Fruit fly (Drosophila melanogaster) whole organism, wandering third instar larva: ENCODE measurements around the gene hiro.

Experiments
- Abd-B ChIP-seq: fragments of >200 bp; optimal IDR thresholded peaks from 2 replicates; lab custom pipeline; 2017; ENCODE audit warnings: missing biosample characterization, missing genetic modification characterization
- CG32264 ChIP-seq: fragments of 200-800 bp; sonication (Bioruptor generic); optimal IDR thresholded peaks from 2 replicates; lab custom pipeline; 2016; ENCODE audit warnings: missing biosample characterization, missing genetic modification characterization
- CG9705 ChIP-seq: fragments of 200-800 bp; sonication (Bioruptor generic); optimal IDR thresholded peaks from 2 replicates; lab custom pipeline; 2018; ENCODE audit warnings: missing biosample characterization, mild to moderate bottlenecking, missing genetic modification characterization
- CrebA ChIP-seq: fragments of 200-800 bp; sonication (Bioruptor generic); optimal IDR thresholded peaks from 2 replicates; lab custom pipeline; 2016; ENCODE audit warnings: missing biosample characterization, mild to moderate bottlenecking, missing genetic modification characterization, borderline replicate concordance
- Dfd ChIP-seq: fragments of >200 bp; optimal IDR thresholded peaks from 2 replicates; lab custom pipeline; 2017; ENCODE audit warnings: missing biosample characterization, missing genetic modification characterization
- Dif ChIP-seq: fragments of 200-275, 200-300 bp; sonication (Bioruptor generic); optimal IDR thresholded peaks from 2 replicates; lab custom pipeline; 2018; ENCODE audit warnings: missing biosample characterization, missing genetic modification characterization; ENCODE audit not compliant: partially characterized antibody
- GATAd ChIP-seq: sonication (Bioruptor generic); optimal IDR thresholded peaks from 2 replicates; lab custom pipeline; 2016; ENCODE audit warnings: missing biosample characterization, missing genetic modification characterization
- HLH106 ChIP-seq: fragments of 200-800 bp; optimal IDR thresholded peaks from 3 replicates; lab custom pipeline; 2019; ENCODE audit warnings: missing biosample characterization, mild to moderate bottlenecking, missing genetic modification characterization, moderate library complexity
- Hnf4 ChIP-seq: fragments of 200-800 bp; sonication (Bioruptor generic); optimal IDR thresholded peaks from 2 replicates; lab custom pipeline; 2016; ENCODE audit warnings: missing biosample characterization, mild to moderate bottlenecking, missing genetic modification characterization
- Hr78 ChIP-seq: fragments of >200 bp; optimal IDR thresholded peaks from 2 replicates; lab custom pipeline; 2017; ENCODE audit warnings: missing biosample characterization, missing genetic modification characterization
- Hr83 ChIP-seq: fragments of 200-300 bp; sonication (Bioruptor generic); optimal IDR thresholded peaks from 2 replicates; lab custom pipeline; 2016; ENCODE audit warnings: missing biosample characterization, mild to moderate bottlenecking, missing genetic modification characterization, moderate library complexity; ENCODE audit not compliant: poor library complexity, severe bottlenecking
- Jra ChIP-seq: sonication (Bioruptor generic); optimal IDR thresholded peaks from 2 replicates; lab custom pipeline; 2016; ENCODE audit warnings: missing biosample characterization, missing genetic modification characterization
- Mio ChIP-seq: sonication (Bioruptor generic); optimal IDR thresholded peaks from 2 replicates; lab custom pipeline; 2016; ENCODE audit warnings: missing biosample characterization, missing genetic modification characterization
- Myc ChIP-seq: fragments of >200 bp; optimal IDR thresholded peaks from 2 replicates; lab custom pipeline; 2017
- N ChIP-seq: fragments of >200 bp; optimal IDR thresholded peaks from 2 replicates; lab custom pipeline; 2018; ENCODE audit warnings: missing biosample characterization, missing external identifiers, missing genetic modification characterization
- OdsH ChIP-seq: fragments of 200-800 bp; sonication (Bioruptor generic); optimal IDR thresholded peaks from 2 replicates; lab custom pipeline; 2016; ENCODE audit warnings: missing biosample characterization, mild to moderate bottlenecking, missing genetic modification characterization
- Rel ChIP-seq, 2 experiments: fragments of 200-800 bp; sonication (Bioruptor generic) in 1 of 2; optimal IDR thresholded peaks; 2 replicates in 1 of 2; 3 replicates in 1 of 2; lab custom pipeline; 2016 to 2019; ENCODE audit warnings: mild to moderate bottlenecking in 2 of 2, missing biosample characterization in 2 of 2, missing genetic modification characterization in 2 of 2, moderate library complexity in 1 of 2
- Sp1 ChIP-seq: fragments of 200-800 bp; sonication (Bioruptor generic); optimal IDR thresholded peaks from 3 replicates; lab custom pipeline; 2019; ENCODE audit warnings: missing biosample characterization, mild to moderate bottlenecking, missing genetic modification characterization, moderate library complexity
- Vsx2 ChIP-seq: fragments of 200-300, 225-300 bp; sonication (Bioruptor generic); optimal IDR thresholded peaks from 2 replicates; lab custom pipeline; 2018; ENCODE audit warnings: missing biosample characterization, missing genetic modification characterization; ENCODE audit not compliant: partially characterized antibody
- br ChIP-seq: fragments of 200-800 bp; sonication (Bioruptor generic); optimal IDR thresholded peaks from 2 replicates; lab custom pipeline; 2016; ENCODE audit warnings: missing biosample characterization, missing genetic modification characterization
- brk ChIP-seq: fragments of 200-800 bp; sonication (Bioruptor generic); optimal IDR thresholded peaks from 2 replicates; lab custom pipeline; 2016; ENCODE audit warnings: missing biosample characterization, mild to moderate bottlenecking, missing genetic modification characterization
- dl ChIP-seq, 2 experiments: fragments of 175-275, 200-275 bp in 1 of 2; fragments of 200-275 bp in 1 of 2; sonication (Bioruptor generic); optimal IDR thresholded peaks; lab custom pipeline; 2018; ENCODE audit warnings: mild to moderate bottlenecking in 2 of 2, missing biosample characterization in 2 of 2, missing genetic modification characterization in 2 of 2, moderate library complexity in 2 of 2; ENCODE audit not compliant: partially characterized antibody in 2 of 2, insufficient read depth in 1 of 2
- dmrt93B ChIP-seq: fragments of 200-800 bp; sonication (Bioruptor generic); optimal IDR thresholded peaks from 2 replicates; lab custom pipeline; 2018; ENCODE audit warnings: missing biosample characterization, mild to moderate bottlenecking, missing genetic modification characterization
- dsf ChIP-seq: sonication (Bioruptor generic); optimal IDR thresholded peaks from 2 replicates; lab custom pipeline; 2016; ENCODE audit warnings: missing biosample characterization, missing genetic modification characterization, borderline replicate concordance
- ey ChIP-seq: fragments of 200-800 bp; sonication (Bioruptor generic); optimal IDR thresholded peaks from 2 replicates; lab custom pipeline; 2016; ENCODE audit warnings: missing biosample characterization, missing genetic modification characterization
- foxo ChIP-seq, 2 experiments: fragments of 200-800 bp; sonication (Bioruptor generic); optimal IDR thresholded peaks; 2 replicates in 1 of 2; 3 replicates in 1 of 2; lab custom pipeline; 2016 to 2017; ENCODE audit warnings: missing biosample characterization in 2 of 2, missing genetic modification characterization in 2 of 2
- fru ChIP-seq: fragments of 200-800 bp; sonication (Bioruptor generic); optimal IDR thresholded peaks from 3 replicates; lab custom pipeline; 2016; ENCODE audit warnings: missing biosample characterization, mild to moderate bottlenecking, missing genetic modification characterization
- h ChIP-seq: fragments of 200-800 bp; sonication (Bioruptor generic); optimal IDR thresholded peaks from 3 replicates; lab custom pipeline; 2016; ENCODE audit warnings: missing biosample characterization, mild to moderate bottlenecking, missing genetic modification characterization
- jim ChIP-seq: fragments of 175-275, 200-325 bp; sonication (Bioruptor generic); optimal IDR thresholded peaks from 2 replicates; lab custom pipeline; 2016; ENCODE audit warnings: missing biosample characterization, mild to moderate bottlenecking, missing genetic modification characterization
- lola ChIP-seq: fragments of >200 bp; optimal IDR thresholded peaks from 2 replicates; lab custom pipeline; 2017; ENCODE audit warnings: missing biosample characterization, missing genetic modification characterization
- pan ChIP-seq: fragments of >200 bp; optimal IDR thresholded peaks from 2 replicates; lab custom pipeline; 2017
- psq ChIP-seq: fragments of 200-800 bp; sonication (Bioruptor generic); optimal IDR thresholded peaks from 3 replicates; lab custom pipeline; 2017; ENCODE audit warnings: missing biosample characterization, mild to moderate bottlenecking, missing genetic modification characterization, moderate library complexity
- rgr ChIP-seq: fragments of 200-800 bp; sonication (Bioruptor generic); optimal IDR thresholded peaks from 3 replicates; lab custom pipeline; 2016; ENCODE audit warnings: missing biosample characterization, mild to moderate bottlenecking, missing genetic modification characterization
- sage ChIP-seq: fragments of 200-800 bp; sonication (Bioruptor generic); optimal IDR thresholded peaks from 2 replicates; lab custom pipeline; 2016; ENCODE audit warnings: missing biosample characterization, mild to moderate bottlenecking, missing genetic modification characterization
- sv ChIP-seq: fragments of 200-800 bp; sonication (Bioruptor generic); optimal IDR thresholded peaks from 3 replicates; lab custom pipeline; 2016; ENCODE audit warnings: missing biosample characterization, missing genetic modification characterization
- tai ChIP-seq: sonication (Bioruptor generic); optimal IDR thresholded peaks from 2 replicates; lab custom pipeline; 2016; ENCODE audit warnings: missing biosample characterization, missing genetic modification characterization
- usp ChIP-seq: fragments of >200 bp; optimal IDR thresholded peaks from 2 replicates; lab custom pipeline; 2017; ENCODE audit warnings: missing biosample characterization, missing genetic modification characterization
- woc ChIP-seq: sonication (Bioruptor generic); optimal IDR thresholded peaks from 2 replicates; lab custom pipeline; 2016; ENCODE audit warnings: missing biosample characterization, mild to moderate bottlenecking, missing genetic modification characterization

hiro gene

DNA sequence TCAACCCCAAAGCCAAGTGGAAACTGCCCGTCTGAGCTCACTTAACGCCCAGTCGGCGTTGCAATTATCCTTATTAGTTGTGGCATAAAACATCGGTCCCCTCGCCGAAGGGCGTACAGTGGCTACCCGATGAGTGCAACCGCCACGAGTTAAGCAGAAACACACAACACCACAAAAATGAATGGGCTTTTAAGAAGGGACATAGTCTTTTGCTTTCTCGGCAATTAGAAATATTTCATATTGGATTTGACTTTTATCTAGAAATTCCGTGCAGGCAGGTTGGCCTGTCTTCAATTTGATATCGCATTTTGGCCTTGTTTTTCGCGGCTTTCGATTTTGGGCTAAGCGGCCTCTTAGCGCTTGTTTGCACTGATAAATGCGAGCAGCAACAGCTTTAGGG, 23.9 kb downstream of the hiro start:
- TF ChIP-seq GATAd (GFP tag; lab: Kevin White, UChicago) (no peak), HLH106 (tag; lab: Kevin White, UChicago) (peak; percentile 89), psq (GFP tag; lab: Kevin White, UChicago) (peak; percentile 74), foxo (GFP tag; optimal IDR thresholded peaks at IDR 0.05; lab: Kevin White, UChicago) (peak; percentile 8 to 88), Hr83 (GFP tag; lab: Kevin White, UChicago) (peak; percentile 31), pan (lab: Kevin White, UChicago) (no peak), h (GFP tag; lab: Kevin White, UChicago) (peak; percentile 88), Sp1 (GFP tag; lab: Kevin White, UChicago) (peak; percentile 84), Abd-B (GFP tag; lab: Kevin White, UChicago) (no peak), woc (GFP tag; lab: Kevin White, UChicago) (peak; percentile 84), Hr78 (no peak), brk (GFP tag; lab: Kevin White, UChicago) (peak; percentile 71), Jra (GFP tag; lab: Kevin White, UChicago) (peak; percentile 50), rgr (peak; percentile 85), Dif (GFP tag; lab: Kevin White, UChicago) (no peak), usp (GFP tag; lab: Kevin White, UChicago) (no peak), dl (GFP tag; optimal IDR thresholded peaks at IDR 0.05; lab: Kevin White, UChicago; ENCODE audit: insufficient read depth in 1 of 2, partially characterized antibody in 2 of 2) (no peak), Rel (GFP tag; optimal IDR thresholded peaks at IDR 0.05; lab: Kevin White, UChicago) (no peak), Rel (tag; optimal IDR thresholded peaks at IDR 0.05; lab: Kevin White, UChicago) (peak; percentile 51), OdsH (GFP tag; lab: Kevin White, UChicago) (peak; percentile 85), Hnf4 (GFP tag; lab: Kevin White, UChicago) (peak; percentile 90), fru (GFP tag; lab: Kevin White, UChicago) (peak; percentile 85), ey (peak; percentile 88), br (GFP tag; lab: Kevin White, UChicago) (peak; percentile 89), Myc (lab: Kevin White, UChicago) (no peak), Mio (GFP tag; lab: Kevin White, UChicago) (peak; percentile 9), lola (no peak), jim (GFP tag; lab: Kevin White, UChicago) (no peak), tai (GFP tag; lab: Kevin White, UChicago) (no peak), Dfd (GFP tag; lab: Kevin White, UChicago) (no peak), CrebA (GFP tag; lab: Kevin White, UChicago) (peak; percentile 49), N (GFP tag; lab: Kevin White, UChicago) (no peak), CG32264 (peak; percentile 76), CG9705 (GFP tag; lab: Kevin White, UChicago) (peak; percentile 73), dmrt93B (GFP tag; lab: Kevin White, UChicago) (peak; percentile 76), sage (GFP tag; lab: Kevin White, UChicago) (peak; percentile 79), dsf (GFP tag; lab: Kevin White, UChicago) (no peak), sv (GFP tag; lab: Kevin White, UChicago) (no peak), Vsx2 (GFP tag; lab: Kevin White, UChicago) (no peak)

DNA sequence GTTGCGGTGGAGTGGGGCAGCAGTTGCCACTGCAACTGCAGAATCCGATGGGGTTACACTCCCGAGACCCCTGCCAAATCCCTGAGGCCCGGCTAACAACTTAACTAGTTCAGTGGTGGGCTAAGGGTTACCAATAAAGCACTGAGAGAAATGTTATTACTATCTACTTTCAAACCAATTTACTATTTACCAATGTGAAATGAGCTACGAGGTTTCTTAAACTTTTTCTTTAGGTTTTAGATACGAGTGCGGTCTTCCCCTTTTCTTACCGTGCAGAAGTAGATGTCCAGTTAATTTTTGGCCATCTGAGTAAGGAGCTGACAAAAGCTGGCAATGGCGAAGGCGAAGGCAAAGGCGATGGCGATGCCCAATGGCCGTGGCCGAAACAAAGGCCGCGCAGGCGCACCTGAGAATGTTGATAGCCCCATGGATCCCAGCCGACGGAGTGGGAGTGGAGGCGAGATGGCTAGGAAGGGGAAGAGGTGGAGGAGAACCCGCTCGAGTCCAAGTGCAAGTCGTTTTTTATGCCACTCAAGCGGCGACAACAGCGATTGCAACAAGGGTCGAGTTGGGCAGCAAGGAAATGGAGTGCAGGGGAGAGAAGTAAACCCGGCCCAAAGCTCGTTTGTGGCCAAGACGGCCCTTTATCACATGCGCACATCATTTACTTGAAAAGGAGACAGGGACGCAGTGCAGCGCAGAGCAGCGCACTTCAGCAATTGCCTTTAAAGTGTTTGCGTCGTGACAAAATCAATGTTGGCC, 27.3 kb downstream of the hiro start:
- peak; percentile 55 for TF ChIP-seq sage (GFP tag; lab: Kevin White, UChicago)
- peak in 1 of 2 experiments; percentile 74 for TF ChIP-seq foxo (GFP tag; optimal IDR thresholded peaks at IDR 0.05; lab: Kevin White, UChicago)
- no peak for TF ChIP-seq CG32264
- peak; percentile 54 for TF ChIP-seq Sp1 (GFP tag; lab: Kevin White, UChicago)
- TF ChIP-seq OdsH (GFP tag; lab: Kevin White, UChicago), result peak; percentile 63
- TF ChIP-seq br (GFP tag; lab: Kevin White, UChicago), result peak; percentile 72
- TF ChIP-seq lola, result no peak
- TF ChIP-seq CG9705 (GFP tag; lab: Kevin White, UChicago), result no peak
- TF ChIP-seq h (GFP tag; lab: Kevin White, UChicago), result peak; percentile 79
- TF ChIP-seq dmrt93B (GFP tag; lab: Kevin White, UChicago), result peak; percentile 37
- TF ChIP-seq Dif (GFP tag; lab: Kevin White, UChicago), result peak; percentile 5
- no peak for TF ChIP-seq Abd-B (GFP tag; lab: Kevin White, UChicago)
- no peak for TF ChIP-seq Dfd (GFP tag; lab: Kevin White, UChicago)
- no peak for TF ChIP-seq tai (GFP tag; lab: Kevin White, UChicago)
- peak; percentile 54 for TF ChIP-seq psq (GFP tag; lab: Kevin White, UChicago)
- TF ChIP-seq Hnf4 (GFP tag; lab: Kevin White, UChicago), result peak; percentile 54
- peak; percentile 51 for TF ChIP-seq woc (GFP tag; lab: Kevin White, UChicago)
- peak; percentile 17 for TF ChIP-seq brk (GFP tag; lab: Kevin White, UChicago)
- no peak for TF ChIP-seq jim (GFP tag; lab: Kevin White, UChicago)
- TF ChIP-seq Hr78, result no peak
- TF ChIP-seq N (GFP tag; lab: Kevin White, UChicago), result no peak
- TF ChIP-seq Rel (GFP tag; optimal IDR thresholded peaks at IDR 0.05; lab: Kevin White, UChicago), result peak; percentile 7
- TF ChIP-seq Rel (tag; optimal IDR thresholded peaks at IDR 0.05; lab: Kevin White, UChicago), result no peak
- TF ChIP-seq rgr, result peak; percentile 71
- TF ChIP-seq ey, result peak; percentile 73
- TF ChIP-seq fru (GFP tag; lab: Kevin White, UChicago), result peak; percentile 63
- no peak for TF ChIP-seq Myc (lab: Kevin White, UChicago)
- TF ChIP-seq HLH106 (tag; lab: Kevin White, UChicago), result peak; percentile 63
- TF ChIP-seq Vsx2 (GFP tag; lab: Kevin White, UChicago), result no peak
